Worm (Caenorhabditis elegans) whole organism, L3 larva: ENCODE data around the gene T27A8.3.

Source experiments
- R02D3.7 ChIP-seq: fragments of 150-350 bp; optimal IDR thresholded peaks from 2 replicates; lab custom pipeline; 2014; ENCODE audit warnings: missing biosample characterization, missing genetic modification characterization
- ama-1 ChIP-seq: fragments of 150-350 bp; optimal IDR thresholded peaks from 2 replicates; lab custom pipeline; 2018
- ceh-9 ChIP-seq: sonication (generic microtip); optimal IDR thresholded peaks from 2 replicates; lab custom pipeline; 2018; ENCODE audit warnings: missing biosample characterization, missing genetic modification characterization
- fkh-10 ChIP-seq: sonication (generic microtip); optimal IDR thresholded peaks from 2 replicates; lab custom pipeline; 2017; ENCODE audit warnings: missing biosample characterization, missing genetic modification reagents, missing genetic modification characterization
- fos-1 ChIP-seq: fragments of 150-350 bp; optimal IDR thresholded peaks from 2 replicates; lab custom pipeline; 2014; ENCODE audit warnings: missing biosample characterization, missing genetic modification characterization
- jun-1 ChIP-seq: fragments of 150-350 bp; optimal IDR thresholded peaks from 2 replicates; lab custom pipeline; 2014; ENCODE audit warnings: missing biosample characterization, missing genetic modification reagents, missing genetic modification characterization
- lin-39 ChIP-seq: fragments of 150-350 bp; optimal IDR thresholded peaks from 2 replicates; lab custom pipeline; 2018; ENCODE audit warnings: missing biosample characterization, missing genetic modification reagents, missing genetic modification characterization
- nhr-237 ChIP-seq: fragments of 150-350 bp; optimal IDR thresholded peaks from 2 replicates; lab custom pipeline; 2014; ENCODE audit warnings: missing biosample characterization, missing genetic modification characterization
- nhr-43 ChIP-seq: sonication (generic microtip); optimal IDR thresholded peaks from 2 replicates; lab custom pipeline; 2016; ENCODE audit warnings: mild to moderate bottlenecking, missing genetic modification characterization, missing compliant biosample characterization; ENCODE audit not compliant: poor library complexity, severe bottlenecking

DNA sequence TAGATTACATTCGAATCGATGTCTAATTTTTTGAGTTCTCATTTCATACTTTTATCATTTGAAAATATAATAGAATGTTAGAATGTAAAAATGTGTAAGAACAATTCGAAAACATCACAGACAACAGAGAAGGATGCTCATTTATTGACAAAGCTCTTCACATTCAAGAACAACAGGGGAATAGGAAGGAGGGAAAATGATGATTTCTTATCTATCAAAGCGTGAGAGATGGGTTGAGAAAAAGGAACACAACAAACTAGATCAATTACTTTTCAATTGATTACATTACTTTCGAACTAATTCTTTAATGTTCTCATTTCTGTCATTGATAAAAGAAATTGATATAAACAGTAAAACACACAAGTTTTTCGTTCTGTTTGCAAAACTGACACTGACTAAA lies 45.7 kb upstream of the T27A8.3 start, which contains the start of the genes VB0395L.1 and nhx-1:
- TF ChIP-seq fkh-10 (no peak), nhr-43 (tag; lab: Kevin White, UChicago) (no peak), ceh-9 (tag; lab: Kevin White, UChicago) (no peak), jun-1 (no peak), fos-1 (tag; lab: Kevin White, UChicago) (no peak), nhr-237 (tag; lab: Kevin White, UChicago) (no peak), lin-39 (tag; lab: Kevin White, UChicago) (no peak), R02D3.7 (tag; lab: Kevin White, UChicago) (no peak), ama-1 (lab: Kevin White, UChicago) (no peak)
